Fruit fly (Drosophila melanogaster): ENCODE results near the gene CG13077.

DNA sequence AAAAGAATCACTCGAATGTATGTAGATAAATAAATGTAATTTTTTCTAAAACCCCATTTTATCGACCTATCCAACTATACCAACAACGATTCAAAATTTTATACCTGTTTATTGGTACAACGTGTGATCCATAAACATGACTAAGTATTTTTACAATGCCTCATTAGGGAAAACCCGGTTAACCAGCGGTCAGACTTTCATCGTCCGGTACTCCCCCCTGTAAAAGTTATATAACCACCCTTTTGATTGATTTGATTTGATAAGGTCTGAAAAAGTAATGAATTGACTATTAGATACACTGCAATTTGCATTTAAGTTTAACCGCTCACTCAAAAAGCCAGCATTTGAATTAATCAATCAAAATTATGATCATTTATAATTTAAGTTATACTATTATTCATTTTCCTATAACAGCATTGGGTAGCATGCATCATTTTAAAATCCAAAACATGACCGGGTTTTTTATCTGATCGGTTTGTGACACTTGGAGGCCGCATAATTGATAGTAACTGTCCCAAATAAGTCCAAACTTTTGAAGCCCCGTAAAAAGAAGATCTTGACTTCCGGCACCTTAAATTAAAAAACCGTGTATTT lies 1.7 kb downstream of the CG13077 start:
- TF ChIP-seq insv (optimal IDR thresholded peaks at IDR 0.05) (no peak), h (optimal IDR thresholded peaks at IDR 0.05) (no peak), ttk (optimal IDR thresholded peaks at IDR 0.05) (no peak)
